Worm (Caenorhabditis elegans) whole organism, late embryonic: ENCODE results near the gene cdh-1.
"Not testable (repeated sequence)": the region's sequence is repeated elsewhere in the genome, so short reads cannot be mapped to it uniquely, and the experiment has no call there.

Experiments
- C38D4.7 ChIP-seq: fragments of 200-800 bp; sonication (Bioruptor generic); optimal IDR thresholded peaks from 2 replicates; lab custom pipeline; 2018; ENCODE audit warnings: mild to moderate bottlenecking, missing genetic modification characterization, moderate library complexity, missing compliant biosample characterization
- F13H6.1 ChIP-seq: sonication (generic microtip); optimal IDR thresholded peaks from 2 replicates; lab custom pipeline; 2016; ENCODE audit warnings: missing genetic modification characterization, missing compliant biosample characterization
- K09A11.1 ChIP-seq: sonication (generic microtip); optimal IDR thresholded peaks from 2 replicates; lab custom pipeline; 2017; ENCODE audit warnings: antibody characterized with exemption, mild to moderate bottlenecking, missing genetic modification characterization, missing compliant biosample characterization; ENCODE audit not compliant: insufficient read depth
- T23F11.4 ChIP-seq: fragments of 200-800 bp; sonication (Bioruptor generic); optimal IDR thresholded peaks from 2 replicates; lab custom pipeline; 2018; ENCODE audit warnings: mild to moderate bottlenecking, missing genetic modification characterization, missing compliant biosample characterization
- ahr-1 ChIP-seq: sonication (generic microtip); optimal IDR thresholded peaks from 2 replicates; lab custom pipeline; 2016; ENCODE audit warnings: missing genetic modification characterization, missing compliant biosample characterization
- ama-1 ChIP-seq: fragments of 150-350 bp; optimal IDR thresholded peaks from 2 replicates; lab custom pipeline; 2014
- ceh-14 ChIP-seq: sonication (generic microtip); optimal IDR thresholded peaks from 2 replicates; lab custom pipeline; 2016; ENCODE audit warnings: missing genotype, missing genetic modification characterization, missing compliant biosample characterization
- ceh-18 ChIP-seq: sonication (generic microtip); optimal IDR thresholded peaks from 2 replicates; lab custom pipeline; 2016; ENCODE audit warnings: missing genetic modification characterization, missing compliant biosample characterization
- ceh-2 ChIP-seq: sonication (generic microtip); optimal IDR thresholded peaks from 2 replicates; lab custom pipeline; 2016; ENCODE audit warnings: missing genotype, missing genetic modification characterization, missing compliant biosample characterization
- ceh-24 ChIP-seq: sonication (generic microtip); optimal IDR thresholded peaks from 2 replicates; lab custom pipeline; 2016; ENCODE audit warnings: mild to moderate bottlenecking, missing genetic modification characterization, missing compliant biosample characterization
- ceh-48 ChIP-seq: sonication (generic microtip); optimal IDR thresholded peaks from 2 replicates; lab custom pipeline; 2016; ENCODE audit warnings: missing genetic modification characterization, inconsistent platforms, missing compliant biosample characterization
- ceh-6 ChIP-seq: fragments of 200-800 bp; sonication (Bioruptor generic); optimal IDR thresholded peaks from 2 replicates; lab custom pipeline; 2018; ENCODE audit warnings: mild to moderate bottlenecking, missing genetic modification characterization, missing compliant biosample characterization
- dve-1 ChIP-seq: sonication (generic microtip); optimal IDR thresholded peaks from 2 replicates; lab custom pipeline; 2017; ENCODE audit warnings: antibody characterized with exemption, mild to moderate bottlenecking, missing genetic modification characterization, missing compliant biosample characterization
- ets-4 ChIP-seq: sonication (generic microtip); optimal IDR thresholded peaks from 2 replicates; lab custom pipeline; 2016; ENCODE audit warnings: missing genetic modification characterization, missing compliant biosample characterization
- eyg-1 ChIP-seq: sonication (generic microtip); optimal IDR thresholded peaks from 2 replicates; lab custom pipeline; 2016; ENCODE audit warnings: missing genotype, missing genetic modification characterization, missing compliant biosample characterization
- hlh-30 ChIP-seq: sonication (generic microtip); optimal IDR thresholded peaks from 2 replicates; lab custom pipeline; 2017; ENCODE audit warnings: antibody characterized with exemption, missing genetic modification characterization, missing compliant biosample characterization; ENCODE audit not compliant: insufficient read depth
- lim-6 ChIP-seq: sonication (generic microtip); optimal IDR thresholded peaks from 2 replicates; lab custom pipeline; 2016; ENCODE audit warnings: missing genetic modification characterization, missing compliant biosample characterization
- madf-2 ChIP-seq: sonication (generic microtip); optimal IDR thresholded peaks from 2 replicates; lab custom pipeline; 2017; ENCODE audit warnings: missing genetic modification characterization, missing compliant biosample characterization
- mec-3 ChIP-seq: sonication (generic microtip); optimal IDR thresholded peaks from 2 replicates; lab custom pipeline; 2016; ENCODE audit warnings: borderline replicate concordance, missing genetic modification characterization, missing compliant biosample characterization
- nfya-1 ChIP-seq: sonication (generic microtip); optimal IDR thresholded peaks from 2 replicates; lab custom pipeline; 2017; ENCODE audit warnings: missing genetic modification characterization, mild to moderate bottlenecking, missing compliant biosample characterization, antibody characterized with exemption, moderate library complexity
- npax-4 ChIP-seq: sonication (generic microtip); optimal IDR thresholded peaks from 2 replicates; lab custom pipeline; 2016; ENCODE audit warnings: missing genetic modification characterization, missing compliant biosample characterization
- pros-1 ChIP-seq: fragments of 150-350 bp; optimal IDR thresholded peaks from 2 replicates; lab custom pipeline; 2014; ENCODE audit warnings: missing biosample characterization, missing genetic modification reagents, missing genetic modification characterization
- rnt-1 ChIP-seq: sonication (generic microtip); optimal IDR thresholded peaks from 2 replicates; lab custom pipeline; 2016; ENCODE audit warnings: missing genetic modification characterization, missing compliant biosample characterization
- sdc-2 ChIP-seq: sonication (generic microtip); optimal IDR thresholded peaks from 2 replicates; lab custom pipeline; 2016; ENCODE audit warnings: missing genotype, missing genetic modification characterization, missing compliant biosample characterization
- sox-4 ChIP-seq: sonication (generic microtip); optimal IDR thresholded peaks from 2 replicates; lab custom pipeline; 2017; ENCODE audit warnings: mild to moderate bottlenecking, missing genetic modification characterization, inconsistent platforms, missing compliant biosample characterization
- syd-9 ChIP-seq: sonication (generic microtip); optimal IDR thresholded peaks from 2 replicates; lab custom pipeline; 2016; ENCODE audit warnings: mild to moderate bottlenecking, missing genetic modification characterization, moderate library complexity, missing compliant biosample characterization
- tbx-2 ChIP-seq: sonication (generic microtip); optimal IDR thresholded peaks from 2 replicates; lab custom pipeline; 2016; ENCODE audit warnings: missing genetic modification characterization, missing compliant biosample characterization
- ttx-3 ChIP-seq: sonication (generic microtip); optimal IDR thresholded peaks from 2 replicates; lab custom pipeline; 2016; ENCODE audit warnings: missing genetic modification reagents, missing genetic modification characterization, missing compliant biosample characterization
- unc-3 ChIP-seq, 2 experiments: fragments of 200-800 bp in 1 of 2; sonication (Bioruptor generic) in 1 of 2; sonication (generic microtip) in 1 of 2; conservative IDR thresholded peaks in 1 of 2; optimal IDR thresholded peaks in 1 of 2; 2 replicates each; pipeline versions ENCODE4 v1.3.6 to Lab custom; 2016 to 2022; ENCODE audit warnings: missing compliant biosample characterization in 2 of 2, missing genetic modification characterization in 2 of 2, missing genetic modification reagents in 1 of 2
- unc-42 ChIP-seq: sonication (generic microtip); optimal IDR thresholded peaks from 2 replicates; lab custom pipeline; 2016; ENCODE audit warnings: missing genotype, missing genetic modification characterization, missing compliant biosample characterization
- unc-55 ChIP-seq: sonication (generic microtip); optimal IDR thresholded peaks from 2 replicates; lab custom pipeline; 2017; ENCODE audit warnings: missing biosample characterization, missing genetic modification reagents, missing genetic modification characterization
- zip-5 ChIP-seq: sonication (generic microtip); optimal IDR thresholded peaks from 2 replicates; lab custom pipeline; 2016; ENCODE audit warnings: missing genetic modification characterization, missing compliant biosample characterization

The cdh-1 gene

DNA sequence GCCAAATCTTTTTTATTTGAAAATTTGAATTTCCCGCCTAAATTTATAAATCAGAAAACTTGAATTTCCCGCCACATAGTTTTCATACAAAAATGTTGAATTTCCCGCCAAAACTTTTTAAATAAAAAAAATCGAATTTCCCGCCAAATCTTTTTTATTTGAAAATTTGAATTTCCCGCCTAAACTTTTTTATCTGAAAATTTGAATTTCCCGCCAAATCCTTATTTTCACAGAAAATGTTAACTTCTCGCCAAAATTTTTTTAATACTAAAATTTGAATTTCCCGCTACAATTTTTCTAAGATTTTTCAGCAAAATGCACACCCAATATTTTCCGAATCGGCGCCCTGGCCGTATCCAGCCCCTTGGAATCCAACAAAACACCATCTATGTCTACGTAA is 28.7 kb upstream of the cdh-1 start, which contains the start of gene F56F11.2:
Gene F56F11.2, plus strand, starts transcription at position 301 of the 400 bp plus-strand sequence.
- TF ChIP-seq unc-42, F13H6.1, ttx-3 (tag; lab: Kevin White, UChicago): not testable (repeated sequence)

DNA sequence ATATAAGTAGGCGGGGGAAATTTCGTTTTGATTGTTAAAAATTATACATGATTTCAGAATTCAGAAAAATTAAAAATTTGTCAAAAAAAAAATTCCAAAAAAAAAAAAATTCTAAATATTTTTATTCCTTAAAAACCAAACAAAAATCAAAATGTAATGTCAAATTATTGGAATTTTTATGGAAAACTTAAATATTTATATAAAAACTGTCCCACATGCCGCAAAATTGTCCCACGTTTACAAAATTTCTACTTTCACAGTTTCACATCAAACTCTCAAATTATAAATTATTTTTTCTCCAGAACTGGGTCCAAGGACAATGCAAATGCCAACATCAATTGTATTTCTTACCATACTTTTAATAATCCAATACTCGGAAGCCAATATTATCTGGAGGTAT is 19.3 kb upstream of the cdh-1 start, which contains the start of gene F56F11.1:
Gene F56F11.1, plus strand, starts transcription at position 301 of the 400 bp plus-strand sequence.
- TF ChIP-seq ceh-48 (tag; lab: Kevin White, UChicago): no peak
- TF ChIP-seq ttx-3 (tag; lab: Kevin White, UChicago): no peak
- no peak for TF ChIP-seq ama-1
- TF ChIP-seq C38D4.7: no peak
- no peak for TF ChIP-seq npax-4 (tag; lab: Kevin White, UChicago)
- TF ChIP-seq ahr-1 (tag; lab: Kevin White, UChicago): no peak
- TF ChIP-seq lim-6 (tag; lab: Kevin White, UChicago): no peak
- no peak for TF ChIP-seq sox-4 (tag; lab: Kevin White, UChicago)
- no peak for TF ChIP-seq syd-9 (tag; lab: Kevin White, UChicago)
- TF ChIP-seq ets-4 (tag; lab: Kevin White, UChicago): no peak
- TF ChIP-seq, all 69 proteins: peak for 0

DNA sequence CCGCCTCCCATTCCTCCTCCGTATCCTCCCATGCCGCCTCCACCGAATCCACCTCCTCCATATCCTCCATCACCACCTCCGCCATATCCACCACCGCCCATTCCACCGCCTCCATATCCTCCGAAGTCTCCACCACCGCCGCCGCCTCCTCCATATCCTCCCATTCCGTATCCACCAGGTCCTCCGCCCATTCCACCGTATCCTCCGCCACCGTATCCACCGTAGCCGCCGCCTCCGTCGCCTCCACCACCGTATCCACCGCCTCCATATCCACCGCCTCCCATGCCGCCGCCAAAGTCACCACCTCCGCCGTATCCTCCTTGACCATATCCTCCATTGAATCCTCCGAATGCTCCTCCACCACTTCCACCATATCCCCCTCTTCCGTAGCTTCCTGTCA is 11.0 kb upstream of the cdh-1 start:
- TF ChIP-seq sdc-2 (tag; lab: Kevin White, UChicago) (peak; percentile 16), hlh-30 (tag; lab: Kevin White, UChicago) (no peak)

DNA sequence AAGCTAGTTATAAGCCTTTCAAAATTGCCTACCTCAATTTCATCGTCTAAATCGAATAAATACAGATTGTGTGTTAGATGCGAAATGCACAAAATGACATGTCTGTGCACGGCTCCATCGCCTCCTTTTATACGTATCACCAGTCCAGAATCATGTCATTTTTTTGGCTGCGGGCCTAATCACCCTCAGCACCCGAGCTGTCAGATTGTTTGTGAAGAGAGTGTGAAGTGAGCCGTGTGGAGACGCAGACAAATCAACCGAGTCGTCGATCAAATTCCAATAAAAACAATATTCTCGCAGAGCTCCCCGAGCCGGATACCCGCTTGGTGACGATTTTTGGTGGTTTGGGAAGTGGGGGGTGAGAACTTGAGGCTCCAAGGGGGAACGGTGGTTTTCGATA is 9.6 kb upstream of the cdh-1 start, which contains the start of gene idpa-1:
Gene idpa-1, minus strand, starts transcription at position 101 of the 400 bp plus-strand sequence.
- peak; percentile 8 for TF ChIP-seq unc-55 (GFP tag; lab: Kevin White, UChicago)
- no peak for TF ChIP-seq ceh-2

DNA sequence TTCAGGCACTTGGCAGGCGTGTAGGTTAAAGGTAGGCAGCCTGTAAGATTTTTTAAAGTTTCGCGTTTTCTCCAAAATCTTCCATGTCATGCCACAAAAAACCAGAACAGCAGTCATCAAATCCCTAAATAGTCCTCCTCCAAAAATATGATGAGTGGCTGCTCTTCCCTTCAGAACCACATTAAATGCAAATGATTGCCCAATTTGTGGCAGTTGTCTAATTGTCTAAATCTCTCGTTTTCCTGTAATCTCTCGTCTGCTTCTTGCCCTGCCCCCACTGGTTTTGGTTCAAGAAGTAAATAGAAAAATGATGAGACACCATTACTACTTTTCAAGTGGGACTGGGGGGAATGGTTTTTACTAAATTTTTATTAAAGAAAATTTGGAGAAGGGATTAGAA is 6.5 kb upstream of the cdh-1 start:
- TF ChIP-seq unc-3 (GFP tag; conservative IDR thresholded peaks at IDR 0.05; lab: Robert Waterston, UW): no peak
- TF ChIP-seq unc-3 (tag; optimal IDR thresholded peaks at IDR 0.05; lab: Kevin White, UChicago): no peak
- TF ChIP-seq dve-1 (tag; lab: Kevin White, UChicago): no peak
- TF ChIP-seq T23F11.4 (GFP tag; lab: Kevin White, UChicago): no peak
- no peak for TF ChIP-seq ceh-6 (GFP tag; lab: Kevin White, UChicago)
- no peak for TF ChIP-seq eyg-1 (tag; lab: Kevin White, UChicago)
- TF ChIP-seq mec-3 (tag; lab: Kevin White, UChicago): no peak
- TF ChIP-seq ceh-48 (tag; lab: Kevin White, UChicago): no peak
- TF ChIP-seq hlh-30 (tag; lab: Kevin White, UChicago): no peak
- TF ChIP-seq ceh-18 (tag; lab: Kevin White, UChicago): no peak
- TF ChIP-seq ceh-14 (tag; lab: Kevin White, UChicago): no peak
- TF ChIP-seq unc-42 (tag; lab: Kevin White, UChicago): no peak
- TF ChIP-seq zip-5: no peak
- TF ChIP-seq rnt-1 (tag; lab: Kevin White, UChicago): no peak
- no peak for TF ChIP-seq K09A11.1 (tag; lab: Kevin White, UChicago)
- no peak for TF ChIP-seq sox-4 (tag; lab: Kevin White, UChicago)
- TF ChIP-seq ttx-3 (tag; lab: Kevin White, UChicago): no peak
- TF ChIP-seq madf-2 (tag; lab: Kevin White, UChicago): no peak
- no peak for TF ChIP-seq nfya-1 (tag; lab: Kevin White, UChicago)

DNA sequence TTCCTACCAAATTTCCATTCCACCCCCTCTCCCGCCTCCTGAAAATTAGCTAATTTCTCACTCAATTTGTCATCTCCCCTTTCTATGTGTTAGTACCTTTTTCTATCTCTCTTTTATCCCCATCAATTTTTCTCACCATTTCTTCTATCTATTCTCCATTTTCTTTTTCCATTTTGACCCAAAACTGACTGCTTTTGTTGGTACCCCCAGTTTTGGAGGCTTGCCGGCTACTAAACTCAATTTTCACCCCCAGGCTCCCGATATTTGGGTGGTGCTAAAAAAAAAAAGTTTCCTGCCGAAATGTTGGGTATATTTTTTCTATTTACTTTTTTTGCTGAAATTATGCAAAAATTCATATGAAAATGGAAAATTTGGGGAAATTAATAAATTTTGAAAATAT is 2.9 kb upstream of the cdh-1 start:
- no peak for TF ChIP-seq zip-5
- TF ChIP-seq unc-42 (tag; lab: Kevin White, UChicago): peak; percentile 60
- TF ChIP-seq pros-1: no peak
- no peak for TF ChIP-seq tbx-2 (tag; lab: Kevin White, UChicago)
- TF ChIP-seq ceh-24 (tag; lab: Kevin White, UChicago): no peak
